Fruit fly (Drosophila melanogaster) whole organism, adult: ENCODE results near the gene Hers.

Experiments
- CG11617 ChIP-seq: fragments of 200-800 bp; sonication (Bioruptor generic); optimal IDR thresholded peaks from 2 replicates; lab custom pipeline; 2017; ENCODE audit warnings: mild to moderate bottlenecking, missing biosample characterization, missing genetic modification reagents, missing genetic modification characterization
- CG12768 ChIP-seq: fragments of 200-800 bp; sonication (Bioruptor generic); optimal IDR thresholded peaks from 2 replicates; lab custom pipeline; 2017; ENCODE audit warnings: missing biosample characterization, missing genetic modification characterization, mild to moderate bottlenecking, moderate library complexity, missing genetic modification reagents
- CG1620 ChIP-seq: fragments of 200-800 bp; sonication (Bioruptor generic); optimal IDR thresholded peaks from 2 replicates; lab custom pipeline; 2016; ENCODE audit warnings: missing biosample characterization, missing genetic modification characterization
- CG5204 ChIP-seq: fragments of 200-800 bp; sonication (Bioruptor generic); optimal IDR thresholded peaks from 2 replicates; lab custom pipeline; 2016; ENCODE audit warnings: missing biosample characterization, missing genetic modification characterization
- CG7045 ChIP-seq: fragments of 200-800 bp; sonication (Bioruptor generic); optimal IDR thresholded peaks from 2 replicates; lab custom pipeline; 2017; ENCODE audit warnings: missing biosample characterization, mild to moderate bottlenecking, missing genetic modification characterization
- CG7101 ChIP-seq: fragments of 200-800 bp; sonication (Bioruptor generic); optimal IDR thresholded peaks from 2 replicates; lab custom pipeline; 2018; ENCODE audit warnings: missing biosample characterization, mild to moderate bottlenecking, missing genetic modification characterization, moderate library complexity
- Clk ChIP-seq: fragments of 200-800 bp; sonication (Bioruptor generic); optimal IDR thresholded peaks from 2 replicates; lab custom pipeline; 2017; ENCODE audit warnings: missing biosample characterization, missing genetic modification characterization
- cic ChIP-seq: fragments of 200-800 bp; sonication (Bioruptor generic); optimal IDR thresholded peaks from 2 replicates; lab custom pipeline; 2017; ENCODE audit warnings: missing biosample characterization, mild to moderate bottlenecking, missing genetic modification characterization, moderate library complexity
- cnc ChIP-seq, 2 experiments: fragments of >200 bp; optimal IDR thresholded peaks; 2 replicates each; lab custom pipeline; 2017
- kay ChIP-seq: fragments of 200-800 bp; sonication (Bioruptor generic); peaks from one replicate; lab custom pipeline; 2016; ENCODE audit warnings: missing biosample characterization, missing genetic modification characterization, borderline replicate concordance
- ovo ChIP-seq: fragments of 200-800 bp; sonication (Bioruptor generic); optimal IDR thresholded peaks from 2 replicates; lab custom pipeline; 2016; ENCODE audit warnings: missing biosample characterization, missing genetic modification characterization
- pad ChIP-seq: fragments of 200-800 bp; sonication (Bioruptor generic); optimal IDR thresholded peaks from 3 replicates; lab custom pipeline; 2017; ENCODE audit warnings: missing biosample characterization, missing genetic modification characterization, mild to moderate bottlenecking, moderate library complexity, missing genetic modification reagents
- tj ChIP-seq: fragments of 200-800 bp; sonication (Bioruptor generic); optimal IDR thresholded peaks from 3 replicates; lab custom pipeline; 2017; ENCODE audit warnings: missing biosample characterization, mild to moderate bottlenecking, missing genetic modification characterization, moderate library complexity
- toe ChIP-seq: fragments of 200-800 bp; sonication (Bioruptor generic); optimal IDR thresholded peaks from 2 replicates; lab custom pipeline; 2016; ENCODE audit warnings: missing biosample characterization, missing genetic modification characterization

DNA sequence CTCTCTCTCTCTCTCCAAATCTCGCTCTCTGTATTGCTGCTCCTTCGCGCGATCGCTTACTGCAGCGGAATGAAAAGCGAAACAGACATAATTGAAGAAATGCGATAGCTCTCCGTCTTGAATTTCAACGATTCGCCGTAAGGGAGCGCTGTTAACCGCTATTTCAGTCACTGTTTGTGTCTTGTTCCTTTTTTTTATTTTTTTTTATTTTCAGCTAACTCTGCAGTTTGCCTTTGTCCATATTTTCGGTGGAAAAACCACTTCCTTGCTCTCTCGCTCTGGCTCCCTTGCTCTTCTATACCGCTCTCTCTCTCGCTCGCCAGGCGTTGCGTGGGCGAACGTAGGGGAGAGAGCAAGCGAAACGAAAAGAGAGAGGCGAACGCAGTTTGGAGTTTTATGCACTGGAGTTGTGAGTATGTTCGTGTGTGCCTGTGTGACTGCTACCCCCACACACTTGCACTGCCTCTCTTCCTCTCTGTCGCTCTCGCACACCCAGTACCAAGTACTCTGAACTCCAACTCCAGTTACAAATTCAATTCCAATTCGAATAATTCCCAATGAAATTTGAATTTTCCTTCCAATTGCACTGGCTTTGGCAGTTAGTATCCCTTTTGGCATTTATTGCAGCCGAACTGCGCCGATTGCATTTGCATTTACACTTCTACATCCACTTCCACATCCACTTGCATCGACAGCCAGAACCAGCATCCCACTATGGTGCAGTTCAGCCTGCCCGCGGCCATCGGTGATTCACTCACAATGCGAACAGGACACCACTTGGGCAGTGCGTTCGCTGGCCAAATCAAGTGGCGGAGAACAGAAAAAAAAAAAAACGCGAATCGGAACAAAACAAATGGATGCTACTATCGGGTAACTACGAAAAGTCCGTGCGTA, 14.6 kb upstream of the Hers start:
- no peak for TF ChIP-seq CG12768 (GFP tag; lab: Kevin White, UChicago)
- no peak for TF ChIP-seq cnc (optimal IDR thresholded peaks at IDR 0.05; lab: Kevin White, UChicago)
- TF ChIP-seq Clk (GFP tag; lab: Kevin White, UChicago) = no peak
- TF ChIP-seq pad (GFP tag; lab: Kevin White, UChicago) = peak; percentile 95
- no peak for TF ChIP-seq CG11617 (GFP tag; lab: Kevin White, UChicago)
- no peak for TF ChIP-seq CG5204 (GFP tag; lab: Kevin White, UChicago)
- TF ChIP-seq tj (GFP tag; lab: Kevin White, UChicago) = peak; percentile 99
- TF ChIP-seq CG7101 (tag; lab: Kevin White, UChicago) = no peak
- no peak for TF ChIP-seq toe (GFP tag; lab: Kevin White, UChicago)
- TF ChIP-seq cic (GFP tag; lab: Kevin White, UChicago) = no peak
- no peak for TF ChIP-seq kay
- no peak for TF ChIP-seq CG1620 (GFP tag; lab: Kevin White, UChicago)
- TF ChIP-seq ovo (GFP tag; lab: Kevin White, UChicago) = peak; percentile 39
- TF ChIP-seq CG7045 (GFP tag; lab: Kevin White, UChicago) = no peak
